Worm (Caenorhabditis elegans) whole organism, L4/young adult: ENCODE measurements around the gene T16G12.13.

Experiments used
- W03F9.2 ChIP-seq: fragments of 150-350 bp; optimal IDR thresholded peaks from 2 replicates; lab custom pipeline; 2014; ENCODE audit warnings: missing biosample characterization, missing genetic modification characterization
- him-1 ChIP-seq: sonication (generic microtip); optimal IDR thresholded peaks from 2 replicates; lab custom pipeline; 2016; ENCODE audit warnings: missing genotype, missing genetic modification reagents, missing genetic modification characterization, missing compliant biosample characterization

- TF ChIP-seq W03F9.2 (tag; lab: Kevin White, UChicago), result no peak
- no peak for TF ChIP-seq him-1 (tag; lab: Kevin White, UChicago)
Measured at ce11 chrIII:10027947-10028346, 32.7 kb upstream of the T16G12.13 start, which contains the start of gene ins-23.
